Worm (Caenorhabditis elegans) whole organism, L4 larva: ENCODE results near the gene F46C3.6.

Experiments used
- D1046.2 ChIP-seq: fragments of 200-800 bp; sonication (Bioruptor generic); IDR thresholded peaks from 2 replicates; pipeline ENCODE4 v1.3.6; 2022; ENCODE audit warnings: missing genetic modification characterization, missing compliant biosample characterization
- F26F4.8 ChIP-seq: fragments of 200-800 bp; sonication (Bioruptor generic); conservative IDR thresholded peaks from 2 replicates; pipeline ENCODE4 v1.3.6; 2022; ENCODE audit warnings: missing genetic modification characterization, missing compliant biosample characterization
- F37D6.2 ChIP-seq: sonication (generic microtip); optimal IDR thresholded peaks from 2 replicates; lab custom pipeline; 2016; ENCODE audit warnings: mild to moderate bottlenecking, missing genetic modification characterization, missing compliant biosample characterization
- F44E2.7 ChIP-seq: fragments of 200-800 bp; sonication (Bioruptor generic); IDR thresholded peaks from 2 replicates; pipeline ENCODE4 v2.1.2; 2022; ENCODE audit warnings: missing genetic modification characterization, missing compliant biosample characterization
- F49E8.2 ChIP-seq: sonication (generic microtip); optimal IDR thresholded peaks from 2 replicates; lab custom pipeline; 2016; ENCODE audit warnings: missing compliant biosample characterization, mild to moderate bottlenecking, missing genetic modification characterization, borderline replicate concordance
- R02D3.7 ChIP-seq: fragments of 150-350 bp; sonication (generic microtip); optimal IDR thresholded peaks from 3 replicates; lab custom pipeline; 2014; ENCODE audit warnings: missing biosample characterization, missing genetic modification characterization
- Y105C5A.15 ChIP-seq: fragments of 200-800 bp; sonication (Bioruptor generic); IDR thresholded peaks from 2 replicates; pipeline ENCODE4 v1.3.6; 2022; ENCODE audit warnings: missing genetic modification characterization, missing compliant biosample characterization
- Y5F2A.4 ChIP-seq: fragments of 200-800 bp; sonication (Bioruptor generic); optimal IDR thresholded peaks from 2 replicates; lab custom pipeline; 2018; ENCODE audit warnings: mild to moderate bottlenecking, missing genetic modification characterization, missing compliant biosample characterization
- ZK337.2 ChIP-seq: fragments of 200-800 bp; sonication (Bioruptor generic); IDR thresholded peaks from 2 replicates; pipeline ENCODE4 v1.3.6; 2022; ENCODE audit warnings: missing genetic modification reagents, missing genetic modification characterization, missing compliant biosample characterization
- ZK546.5 ChIP-seq, 2 experiments: sonication (generic microtip); optimal IDR thresholded peaks; 2 replicates each; lab custom pipeline; 2017; ENCODE audit warnings: missing biosample characterization in 2 of 2, missing genetic modification characterization in 2 of 2
- aha-1 ChIP-seq: fragments of 150-350 bp; peaks from one replicate; lab custom pipeline; 2014; ENCODE audit warnings: missing biosample characterization, missing genetic modification characterization
- aly-2 ChIP-seq: sonication (generic microtip); optimal IDR thresholded peaks from 2 replicates; lab custom pipeline; 2018; ENCODE audit warnings: missing biosample characterization, missing genetic modification characterization
- attf-4 ChIP-seq: sonication (generic microtip); optimal IDR thresholded peaks from 3 replicates; lab custom pipeline; 2017; ENCODE audit warnings: missing biosample characterization, missing genetic modification characterization
- ceh-32 ChIP-seq: sonication (generic microtip); optimal IDR thresholded peaks from 2 replicates; lab custom pipeline; 2016; ENCODE audit warnings: mild to moderate bottlenecking, missing genetic modification characterization, missing compliant biosample characterization; ENCODE audit not compliant: poor library complexity
- ceh-44 ChIP-seq: fragments of 200-800 bp; sonication (Bioruptor generic); IDR thresholded peaks from 2 replicates; pipeline ENCODE4 v1.3.6; 2022; ENCODE audit warnings: missing genetic modification reagents, missing genetic modification characterization, missing compliant biosample characterization
- ceh-62 ChIP-seq: sonication (generic microtip); optimal IDR thresholded peaks from 2 replicates; lab custom pipeline; 2017; ENCODE audit warnings: missing biosample characterization, missing genetic modification characterization
- ceh-82 ChIP-seq: sonication (generic microtip); optimal IDR thresholded peaks from 2 replicates; lab custom pipeline; 2017; ENCODE audit warnings: missing biosample characterization, missing genetic modification characterization
- ces-1 ChIP-seq: fragments of 150-350 bp; sonication (generic microtip); optimal IDR thresholded peaks from 4 replicates; lab custom pipeline; 2014; ENCODE audit warnings: missing biosample characterization, missing genetic modification reagents, missing genetic modification characterization
- ctbp-1 ChIP-seq: fragments of 200-800 bp; sonication (Bioruptor generic); IDR thresholded peaks from 2 replicates; pipeline ENCODE4 v1.3.6; 2022; ENCODE audit warnings: missing genetic modification reagents, missing genetic modification characterization, missing compliant biosample characterization
- dmd-8 ChIP-seq: fragments of 200-800 bp; sonication (Bioruptor generic); IDR thresholded peaks from 2 replicates; pipeline ENCODE4 v1.3.6; 2022; ENCODE audit warnings: missing genetic modification characterization, missing compliant biosample characterization
- dmd-9 ChIP-seq: fragments of 200-800 bp; sonication (Bioruptor generic); IDR thresholded peaks from 2 replicates; pipeline ENCODE4 v1.3.6; 2022; ENCODE audit warnings: missing genetic modification reagents, missing genetic modification characterization, missing compliant biosample characterization
- duxl-1 ChIP-seq: sonication (generic microtip); optimal IDR thresholded peaks from 2 replicates; lab custom pipeline; 2016; ENCODE audit warnings: mild to moderate bottlenecking, missing genetic modification characterization, moderate library complexity, missing compliant biosample characterization; ENCODE audit not compliant: poor library complexity
- dve-1 ChIP-seq: sonication (generic microtip); optimal IDR thresholded peaks from 2 replicates; lab custom pipeline; 2017; ENCODE audit warnings: antibody characterized with exemption, mild to moderate bottlenecking, missing genetic modification characterization, missing compliant biosample characterization; ENCODE audit not compliant: insufficient read depth
- hlh-11 ChIP-seq: fragments of 200-800 bp; sonication (Bioruptor generic); optimal IDR thresholded peaks from 2 replicates; lab custom pipeline; 2018; ENCODE audit warnings: mild to moderate bottlenecking, missing genetic modification characterization, missing compliant biosample characterization
- lim-7 ChIP-seq: fragments of 200-800 bp; sonication (Bioruptor generic); IDR thresholded peaks from 2 replicates; pipeline ENCODE4 v1.3.6; 2022; ENCODE audit warnings: missing genetic modification characterization, missing compliant biosample characterization
- lin-15B ChIP-seq: fragments of 150-350 bp; sonication (generic microtip); optimal IDR thresholded peaks from 3 replicates; lab custom pipeline; 2014; ENCODE audit warnings: missing biosample characterization, missing genetic modification characterization
- lin-29 ChIP-seq: fragments of 200-800 bp; sonication (Bioruptor generic); IDR thresholded peaks from 2 replicates; pipeline ENCODE4 v1.3.6; 2022; ENCODE audit warnings: missing genetic modification reagents, missing genetic modification characterization, missing compliant biosample characterization
- lin-38 ChIP-seq: fragments of 200-800 bp; sonication (Bioruptor generic); IDR thresholded peaks from 2 replicates; pipeline ENCODE4 v1.3.6; 2022; ENCODE audit warnings: missing genetic modification reagents, missing genetic modification characterization, missing compliant biosample characterization
- lin-39 ChIP-seq: fragments of 150-350 bp; optimal IDR thresholded peaks from 2 replicates; lab custom pipeline; 2014; ENCODE audit warnings: missing biosample characterization, missing genetic modification reagents, missing genetic modification characterization
- lir-3 ChIP-seq: sonication (generic microtip); optimal IDR thresholded peaks from 2 replicates; lab custom pipeline; 2016; ENCODE audit warnings: mild to moderate bottlenecking, missing genetic modification characterization, missing compliant biosample characterization
- madf-5 ChIP-seq, 2 experiments: fragments of 200-800 bp; sonication (Bioruptor generic); IDR thresholded peaks; 2 replicates each; pipeline ENCODE4 v1.3.6; 2022; ENCODE audit warnings: missing compliant biosample characterization in 2 of 2, missing genetic modification characterization in 2 of 2
- madf-9 ChIP-seq: fragments of 200-800 bp; sonication (Bioruptor generic); conservative IDR thresholded peaks from 2 replicates; pipeline ENCODE4 v1.3.6; 2022; ENCODE audit warnings: missing genetic modification reagents, missing genetic modification characterization, missing compliant biosample characterization
- mdl-1 ChIP-seq, 2 experiments: fragments of 150-350 bp in 1 of 2; sonication (generic microtip) in 1 of 2; optimal IDR thresholded peaks; 2 replicates each; lab custom pipeline; 2014 to 2017; ENCODE audit warnings: missing biosample characterization in 2 of 2, missing genetic modification characterization in 2 of 2
- mdt-29 ChIP-seq: fragments of 200-800 bp; sonication (Bioruptor generic); IDR thresholded peaks from 2 replicates; pipeline ENCODE4 v1.3.6; 2022; ENCODE audit warnings: missing genetic modification reagents, missing genetic modification characterization, missing compliant biosample characterization
- mep-1 ChIP-seq: fragments of 150-350 bp; sonication (generic microtip); optimal IDR thresholded peaks from 3 replicates; lab custom pipeline; 2014; ENCODE audit warnings: missing biosample characterization, missing genetic modification characterization
- mes-2 ChIP-seq: sonication (generic microtip); optimal IDR thresholded peaks from 2 replicates; lab custom pipeline; 2016; ENCODE audit warnings: missing genotype, mild to moderate bottlenecking, missing genetic modification characterization, missing compliant biosample characterization; ENCODE audit not compliant: poor library complexity, severe bottlenecking
- nhr-11 ChIP-seq: fragments of 150-350 bp; optimal IDR thresholded peaks from 2 replicates; lab custom pipeline; 2014; ENCODE audit warnings: missing biosample characterization, missing genetic modification characterization
- nhr-41 ChIP-seq: fragments of 200-800 bp; sonication (Bioruptor generic); IDR thresholded peaks from 2 replicates; pipeline ENCODE4 v1.3.6; 2022; ENCODE audit warnings: missing genetic modification reagents, missing genetic modification characterization, missing compliant biosample characterization
- nhr-6 ChIP-seq: fragments of 150-350 bp; optimal IDR thresholded peaks from 2 replicates; lab custom pipeline; 2014; ENCODE audit warnings: missing biosample characterization, missing genetic modification characterization
- nhr-76 ChIP-seq: fragments of 150-350 bp; optimal IDR thresholded peaks from 2 replicates; lab custom pipeline; 2014; ENCODE audit warnings: missing biosample characterization, missing genetic modification characterization
- saeg-2 ChIP-seq: fragments of 200-800 bp; sonication (Bioruptor generic); IDR thresholded peaks from 2 replicates; pipeline ENCODE4 v1.3.6; 2022; ENCODE audit warnings: missing genetic modification reagents, missing genetic modification characterization, missing compliant biosample characterization
- sdz-12 ChIP-seq: fragments of 200-800 bp; sonication (Bioruptor generic); optimal IDR thresholded peaks from 2 replicates; lab custom pipeline; 2018; ENCODE audit warnings: mild to moderate bottlenecking, missing genetic modification characterization, missing compliant biosample characterization
- snpc-4 ChIP-seq: fragments of 150-350 bp; optimal IDR thresholded peaks from 2 replicates; lab custom pipeline; 2014; ENCODE audit warnings: missing biosample characterization, missing genetic modification characterization
- spr-1 ChIP-seq: sonication (generic microtip); optimal IDR thresholded peaks from 2 replicates; lab custom pipeline; 2016; ENCODE audit warnings: mild to moderate bottlenecking, missing genetic modification characterization, missing compliant biosample characterization
- spr-3 ChIP-seq: fragments of 200-800 bp; sonication (Bioruptor generic); optimal IDR thresholded peaks from 2 replicates; lab custom pipeline; 2018; ENCODE audit warnings: mild to moderate bottlenecking, missing genetic modification characterization, missing compliant biosample characterization
- tag-97 ChIP-seq: fragments of 200-800 bp; sonication (Bioruptor generic); IDR thresholded peaks from 2 replicates; pipeline ENCODE4 v1.3.6; 2022; ENCODE audit warnings: missing genetic modification characterization, missing compliant biosample characterization
- tra-1 ChIP-seq: fragments of 200-800 bp; sonication (Bioruptor generic); IDR thresholded peaks from 2 replicates; pipeline ENCODE4 v1.3.6; 2022; ENCODE audit warnings: missing genetic modification reagents, missing genetic modification characterization, missing compliant biosample characterization
- unc-39 ChIP-seq: sonication (generic microtip); optimal IDR thresholded peaks from 2 replicates; lab custom pipeline; 2017; ENCODE audit warnings: missing biosample characterization, missing genetic modification characterization
- unc-62 ChIP-seq, 3 experiments: fragments of 150-350 bp in 1 of 3; sonication (generic microtip); optimal IDR thresholded peaks in 2 of 3; peaks in 1 of 3; 1 replicate in 1 of 3; 2 replicates in 2 of 3; lab custom pipeline; 2014 to 2017; ENCODE audit warnings: missing biosample characterization in 3 of 3, missing genetic modification characterization in 3 of 3, missing genetic modification reagents in 3 of 3, missing genotype in 1 of 3
- ztf-11 ChIP-seq: fragments of 150-350 bp; optimal IDR thresholded peaks from 2 replicates; lab custom pipeline; 2014; ENCODE audit warnings: missing biosample characterization, missing genetic modification characterization
- ztf-7 ChIP-seq: fragments of 150-350 bp; optimal IDR thresholded peaks from 2 replicates; lab custom pipeline; 2014; ENCODE audit warnings: missing biosample characterization, missing genetic modification characterization

F46C3.6 gene

DNA sequence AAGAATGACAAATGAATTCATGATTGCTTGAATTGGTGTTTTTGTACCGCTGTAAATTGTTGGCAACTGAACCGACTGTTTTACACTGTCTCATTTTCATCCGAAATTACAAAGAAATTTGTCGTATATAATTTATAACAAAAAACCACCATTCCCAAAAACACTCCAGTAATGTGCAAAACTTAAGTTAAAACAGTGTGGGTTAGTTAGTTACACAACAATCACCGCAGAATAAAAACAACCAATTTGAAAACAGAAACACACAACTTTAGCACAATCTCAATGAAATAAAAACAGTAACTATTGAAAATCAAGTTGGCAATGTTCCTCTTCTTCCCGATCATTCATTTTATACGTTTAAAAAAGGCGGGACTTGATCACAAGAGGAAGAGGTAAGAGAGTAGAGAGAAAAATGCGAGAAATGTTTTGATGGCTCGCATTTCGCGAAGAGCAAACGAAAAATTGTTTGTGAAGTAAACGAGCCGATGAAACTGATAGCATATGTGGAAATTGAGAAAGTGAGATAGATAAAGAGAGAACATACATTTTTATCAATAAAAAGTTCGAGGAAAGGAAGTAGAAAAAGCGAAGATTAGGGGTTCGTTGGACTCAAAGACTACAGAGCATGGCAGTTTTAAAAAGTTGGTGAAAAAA, 12.1 kb downstream of the F46C3.6 start, which contains the start of gene F08B12.4:
Gene F08B12.4 (minus strand): TSS at position 51 of the 654 bp plus-strand sequence.
- no peak for TF ChIP-seq Y105C5A.15
- TF ChIP-seq nhr-76 = no peak
- TF ChIP-seq F26F4.8 (GFP tag; lab: Robert Waterston, UW) = no peak
- TF ChIP-seq mdt-29 (GFP tag; lab: Robert Waterston, UW) = no peak
- TF ChIP-seq madf-5 (GFP tag; IDR thresholded peaks at IDR 0.05; lab: Robert Waterston, UW) = no peak
- no peak for TF ChIP-seq lim-7 (GFP tag; lab: Robert Waterston, UW)
- TF ChIP-seq ztf-11 (tag; lab: Kevin White, UChicago) = no peak
- no peak for TF ChIP-seq madf-9 (GFP tag; lab: Robert Waterston, UW)
- TF ChIP-seq dmd-8 = no peak
- no peak for TF ChIP-seq unc-62 (GFP tag; optimal IDR thresholded peaks at IDR 0.05 in 1 of 2; lab: Kevin White, UChicago)
- no peak for TF ChIP-seq unc-62 (tag; optimal IDR thresholded peaks at IDR 0.05; lab: Kevin White, UChicago)
- no peak for TF ChIP-seq lin-39 (tag; lab: Kevin White, UChicago)
- peak in 1 of 2 experiments; percentile 11 for TF ChIP-seq mdl-1 (tag; optimal IDR thresholded peaks at IDR 0.05; lab: Kevin White, UChicago)
- TF ChIP-seq dmd-9 = no peak
- no peak for TF ChIP-seq duxl-1 (tag; lab: Kevin White, UChicago)
- no peak for TF ChIP-seq F44E2.7 (GFP tag; lab: Robert Waterston, UW)
- TF ChIP-seq spr-1 (tag; lab: Kevin White, UChicago) = no peak
- no peak for TF ChIP-seq lin-29
- TF ChIP-seq R02D3.7 = no peak
- TF ChIP-seq lin-38 = no peak
- no peak for TF ChIP-seq aly-2
- no peak for TF ChIP-seq lin-15B (tag; lab: Kevin White, UChicago)
- no peak for TF ChIP-seq ZK337.2 (GFP tag; lab: Robert Waterston, UW)
- peak; percentile 63 for TF ChIP-seq aha-1 (tag; lab: Kevin White, UChicago)
- no peak for TF ChIP-seq lir-3 (tag; lab: Kevin White, UChicago)
- TF ChIP-seq D1046.2 (GFP tag; lab: Robert Waterston, UW) = no peak
- TF ChIP-seq tag-97 (GFP tag; lab: Robert Waterston, UW) = no peak
- TF ChIP-seq ZK546.5 (tag; optimal IDR thresholded peaks at IDR 0.05; lab: Kevin White, UChicago) = no peak
- TF ChIP-seq mep-1 = peak; percentile 26
- TF ChIP-seq ces-1 = no peak
- no peak for TF ChIP-seq ceh-44 (GFP tag; lab: Robert Waterston, UW)
- TF ChIP-seq unc-39 = no peak
- no peak for TF ChIP-seq ceh-82
- TF ChIP-seq sdz-12 = no peak
- TF ChIP-seq Y5F2A.4 (GFP tag; lab: Kevin White, UChicago) = no peak
- TF ChIP-seq ztf-7 = no peak
- no peak for TF ChIP-seq saeg-2 (GFP tag; lab: Robert Waterston, UW)
- no peak for TF ChIP-seq F49E8.2
- TF ChIP-seq snpc-4 (tag; lab: Kevin White, UChicago) = no peak
- TF ChIP-seq ctbp-1 (GFP tag; lab: Robert Waterston, UW) = no peak
- peak; percentile 65 for TF ChIP-seq hlh-11
- TF ChIP-seq F37D6.2 (tag; lab: Kevin White, UChicago) = no peak
- no peak for TF ChIP-seq mes-2 (tag; lab: Kevin White, UChicago)
- TF ChIP-seq tra-1 (GFP tag; lab: Robert Waterston, UW) = no peak
- no peak for TF ChIP-seq ceh-62 (tag; lab: Kevin White, UChicago)
- peak; percentile 81 for TF ChIP-seq dve-1
- peak; percentile 41 for TF ChIP-seq nhr-11 (tag; lab: Kevin White, UChicago)
- TF ChIP-seq nhr-41 = no peak
- no peak for TF ChIP-seq attf-4 (tag; lab: Kevin White, UChicago)
- TF ChIP-seq nhr-6 (tag; lab: Kevin White, UChicago) = peak; percentile 42
- no peak for TF ChIP-seq ceh-32
- no peak for TF ChIP-seq spr-3 (GFP tag; lab: Kevin White, UChicago)
